Fruit fly (Drosophila melanogaster) S2 (cell line): ENCODE data around the gene CG18787.

Experiments
- CG8478 ChIP-seq: fragments of >200 bp; optimal IDR thresholded peaks from 2 replicates; lab custom pipeline; 2018
- CTCF ChIP-seq, 2 experiments: fragments of >200 bp; optimal IDR thresholded peaks; 2 replicates each; lab custom pipeline; 2018

DNA sequence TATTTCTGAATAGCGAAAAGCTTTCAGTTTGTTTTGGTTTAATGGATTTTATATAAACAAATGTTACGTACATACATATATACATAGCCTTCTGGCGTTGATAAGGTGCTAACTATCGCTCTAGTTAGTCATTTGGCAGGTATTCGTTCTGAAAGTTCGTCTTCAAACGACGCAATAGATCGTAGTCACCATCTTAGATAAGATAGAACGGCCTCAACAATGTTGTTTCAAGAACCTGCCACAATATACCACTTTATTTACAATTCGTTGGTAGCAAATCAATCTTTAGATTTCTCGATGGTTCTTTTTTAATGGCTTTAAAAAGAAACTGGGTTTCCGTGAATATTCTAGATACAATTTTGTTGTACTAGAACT, 47.7 kb upstream of the CG18787 start:
- TF ChIP-seq CG8478 (no peak), CTCF (optimal IDR thresholded peaks at IDR 0.05; lab: Kevin White, UChicago) (no peak)
